Worm (Caenorhabditis elegans) whole organism, L1 larva: Measurements from ENCODE around the gene T04A6.2.

Experiments
- C34B4.2 ChIP-seq: sonication (generic microtip); optimal IDR thresholded peaks from 2 replicates; lab custom pipeline; 2017; ENCODE audit warnings: mild to moderate bottlenecking, missing genetic modification characterization, missing compliant biosample characterization
- F16B12.6 ChIP-seq: fragments of 150-350 bp; optimal IDR thresholded peaks from 2 replicates; lab custom pipeline; 2014; ENCODE audit warnings: missing biosample characterization, missing genetic modification characterization
- aha-1 ChIP-seq: fragments of 150-350 bp; optimal IDR thresholded peaks from 2 replicates; lab custom pipeline; 2014; ENCODE audit warnings: missing biosample characterization, missing genetic modification characterization
- alr-1 ChIP-seq: fragments of 200-800 bp; sonication (Bioruptor generic); optimal IDR thresholded peaks from 2 replicates; lab custom pipeline; 2018; ENCODE audit warnings: borderline replicate concordance, mild to moderate bottlenecking, missing genetic modification characterization, missing compliant biosample characterization
- ama-1 ChIP-seq: fragments of 150-350 bp; optimal IDR thresholded peaks from 2 replicates; lab custom pipeline; 2014
- blmp-1 ChIP-seq: fragments of 150-350 bp; optimal IDR thresholded peaks from 2 replicates; lab custom pipeline; 2014; ENCODE audit warnings: missing biosample characterization, missing genetic modification characterization
- ceh-8 ChIP-seq: fragments of 200-800 bp; sonication (Bioruptor generic); optimal IDR thresholded peaks from 2 replicates; lab custom pipeline; 2018; ENCODE audit warnings: mild to moderate bottlenecking, missing genetic modification characterization, moderate library complexity, missing compliant biosample characterization
- ceh-88 ChIP-seq: fragments of 200-800 bp; sonication (Bioruptor generic); IDR thresholded peaks from 2 replicates; pipeline ENCODE4 v1.3.6; 2022; ENCODE audit warnings: missing genetic modification characterization, missing compliant biosample characterization
- elt-2 ChIP-seq: sonication (generic microtip); optimal IDR thresholded peaks from 2 replicates; lab custom pipeline; 2016; ENCODE audit warnings: missing genetic modification characterization, mild to moderate bottlenecking, inconsistent platforms, missing compliant biosample characterization, missing genetic modification reagents
- elt-3 ChIP-seq, 6 experiments: fragments of 150-350 bp in 1 of 6; sonication (generic microtip); optimal IDR thresholded peaks; 2 replicates each; lab custom pipeline; 2017 to 2018; ENCODE audit warnings: missing biosample characterization in 6 of 6, missing genetic modification characterization in 6 of 6, inconsistent platforms in 1 of 6
- fkh-10 ChIP-seq: sonication (generic microtip); optimal IDR thresholded peaks from 2 replicates; lab custom pipeline; 2017; ENCODE audit warnings: missing biosample characterization, missing genetic modification reagents, missing genetic modification characterization
- fkh-4 ChIP-seq: sonication (generic microtip); optimal IDR thresholded peaks from 2 replicates; lab custom pipeline; 2016; ENCODE audit warnings: missing compliant biosample characterization, missing genetic modification characterization, borderline replicate concordance
- fkh-8 ChIP-seq: sonication (generic microtip); optimal IDR thresholded peaks from 2 replicates; lab custom pipeline; 2016; ENCODE audit warnings: mild to moderate bottlenecking, missing genetic modification characterization, missing compliant biosample characterization
- hlh-17 ChIP-seq: fragments of 200-800 bp; sonication (Bioruptor generic); optimal IDR thresholded peaks from 2 replicates; lab custom pipeline; 2018; ENCODE audit warnings: missing genetic modification characterization, mild to moderate bottlenecking, missing compliant biosample characterization, moderate library complexity, borderline replicate concordance
- hlh-4 ChIP-seq: sonication (generic microtip); optimal IDR thresholded peaks from 2 replicates; lab custom pipeline; 2016; ENCODE audit warnings: mild to moderate bottlenecking, missing genetic modification characterization, missing compliant biosample characterization
- hpl-2 ChIP-seq: fragments of 150-350 bp; optimal IDR thresholded peaks from 2 replicates; lab custom pipeline; 2014; ENCODE audit warnings: missing biosample characterization, missing genetic modification reagents, missing genetic modification characterization
- lin-13 ChIP-seq: fragments of 150-350 bp; optimal IDR thresholded peaks from 2 replicates; lab custom pipeline; 2014; ENCODE audit warnings: missing biosample characterization, missing genetic modification reagents, missing genetic modification characterization
- lin-14 ChIP-seq: fragments of 200-800 bp; sonication (Bioruptor generic); optimal IDR thresholded peaks from 2 replicates; lab custom pipeline; 2018; ENCODE audit warnings: mild to moderate bottlenecking, missing genetic modification characterization, moderate library complexity, missing compliant biosample characterization
- lin-15B ChIP-seq: fragments of 150-350 bp; sonication (generic microtip); optimal IDR thresholded peaks from 3 replicates; lab custom pipeline; 2014; ENCODE audit warnings: missing biosample characterization, missing genetic modification characterization
- mdl-1 ChIP-seq, 2 experiments: fragments of 150-350 bp; optimal IDR thresholded peaks; 2 replicates each; lab custom pipeline; 2014 to 2017; ENCODE audit warnings: missing biosample characterization in 2 of 2, missing genetic modification characterization in 2 of 2, inconsistent platforms in 1 of 2
- mep-1 ChIP-seq: fragments of 150-350 bp; optimal IDR thresholded peaks from 2 replicates; lab custom pipeline; 2014; ENCODE audit warnings: missing biosample characterization, missing genetic modification characterization
- nhr-19 ChIP-seq: fragments of 200-800 bp; sonication (Bioruptor generic); conservative IDR thresholded peaks from 2 replicates; pipeline ENCODE4 v1.3.6; 2022; ENCODE audit warnings: missing genetic modification characterization, missing compliant biosample characterization
- nhr-237 ChIP-seq: fragments of 150-350 bp; optimal IDR thresholded peaks from 2 replicates; lab custom pipeline; 2014; ENCODE audit warnings: missing biosample characterization, missing genetic modification characterization
- nhr-28 ChIP-seq: fragments of 150-350 bp; optimal IDR thresholded peaks from 2 replicates; lab custom pipeline; 2014; ENCODE audit warnings: missing biosample characterization, missing genetic modification characterization
- nhr-71 ChIP-seq: sonication (generic microtip); optimal IDR thresholded peaks from 2 replicates; lab custom pipeline; 2016; ENCODE audit warnings: mild to moderate bottlenecking, missing genetic modification characterization, moderate library complexity, missing compliant biosample characterization
- nhr-76 ChIP-seq: sonication (generic microtip); optimal IDR thresholded peaks from 2 replicates; lab custom pipeline; 2017; ENCODE audit warnings: missing biosample characterization, missing genetic modification characterization
- nhr-77 ChIP-seq: fragments of 150-350 bp; optimal IDR thresholded peaks from 2 replicates; lab custom pipeline; 2014; ENCODE audit warnings: missing biosample characterization, missing genetic modification characterization
- nhr-84 ChIP-seq: sonication (generic microtip); optimal IDR thresholded peaks from 2 replicates; lab custom pipeline; 2017; ENCODE audit warnings: missing biosample characterization, missing genetic modification characterization
- nhr-85 ChIP-seq: sonication (generic microtip); peaks from one replicate; lab custom pipeline; 2016; ENCODE audit warnings: missing genetic modification characterization, inconsistent platforms, missing compliant biosample characterization
- nhr-90 ChIP-seq: sonication (generic microtip); optimal IDR thresholded peaks from 2 replicates; lab custom pipeline; 2016; ENCODE audit warnings: mild to moderate bottlenecking, missing genetic modification characterization, missing compliant biosample characterization; ENCODE audit not compliant: poor library complexity
- pag-3 ChIP-seq: sonication (generic microtip); optimal IDR thresholded peaks from 2 replicates; lab custom pipeline; 2017; ENCODE audit warnings: missing genetic modification characterization, mild to moderate bottlenecking, missing compliant biosample characterization, antibody characterized with exemption, borderline replicate concordance; ENCODE audit not compliant: insufficient read depth
- pax-3 ChIP-seq: fragments of 200-800 bp; sonication (Bioruptor generic); optimal IDR thresholded peaks from 2 replicates; lab custom pipeline; 2018; ENCODE audit warnings: mild to moderate bottlenecking, missing genetic modification characterization, moderate library complexity, missing compliant biosample characterization
- rnt-1 ChIP-seq: sonication (generic microtip); optimal IDR thresholded peaks from 2 replicates; lab custom pipeline; 2016; ENCODE audit warnings: mild to moderate bottlenecking, missing genetic modification characterization, moderate library complexity, missing compliant biosample characterization
- snpc-4 ChIP-seq: fragments of 150-350 bp; optimal IDR thresholded peaks from 2 replicates; lab custom pipeline; 2014; ENCODE audit warnings: missing biosample characterization, missing genetic modification characterization
- snu-23 ChIP-seq: sonication (generic microtip); optimal IDR thresholded peaks from 2 replicates; lab custom pipeline; 2016; ENCODE audit warnings: missing genetic modification characterization, missing compliant biosample characterization
- sup-37 ChIP-seq: fragments of 200-800 bp; sonication (Bioruptor generic); optimal IDR thresholded peaks from 2 replicates; lab custom pipeline; 2018; ENCODE audit warnings: mild to moderate bottlenecking, missing genetic modification characterization, missing compliant biosample characterization
- tbx-2 ChIP-seq: sonication (generic microtip); optimal IDR thresholded peaks from 2 replicates; lab custom pipeline; 2016; ENCODE audit warnings: missing genetic modification characterization, missing compliant biosample characterization
- unc-130 ChIP-seq: fragments of 150-350 bp; optimal IDR thresholded peaks from 2 replicates; lab custom pipeline; 2017; ENCODE audit warnings: missing biosample characterization, missing genetic modification characterization, inconsistent platforms
- unc-62 ChIP-seq: fragments of 150-350 bp; optimal IDR thresholded peaks from 2 replicates; lab custom pipeline; 2014; ENCODE audit warnings: missing biosample characterization, missing genetic modification reagents, missing genetic modification characterization
- unc-86 ChIP-seq: sonication (generic microtip); optimal IDR thresholded peaks from 2 replicates; lab custom pipeline; 2016; ENCODE audit warnings: missing genetic modification characterization, missing compliant biosample characterization
- unc-98 ChIP-seq: fragments of 200-800 bp; sonication (Bioruptor generic); IDR thresholded peaks from 2 replicates; pipeline ENCODE4 v1.3.6; 2022; ENCODE audit warnings: missing genetic modification characterization, missing compliant biosample characterization
- vab-15 ChIP-seq: sonication (generic microtip); optimal IDR thresholded peaks from 2 replicates; lab custom pipeline; 2017; ENCODE audit warnings: missing genotype, mild to moderate bottlenecking, missing genetic modification characterization, missing compliant biosample characterization
- zag-1 ChIP-seq: fragments of 150-350 bp; optimal IDR thresholded peaks from 2 replicates; lab custom pipeline; 2014; ENCODE audit warnings: missing biosample characterization, missing genetic modification characterization
- ztf-11 ChIP-seq, 2 experiments: sonication (generic microtip); optimal IDR thresholded peaks; 2 replicates each; lab custom pipeline; 2016 to 2017; ENCODE audit warnings: missing genetic modification characterization in 2 of 2, missing biosample characterization in 1 of 2, missing compliant biosample characterization in 1 of 2

The T04A6.2 gene

ce11 chrIII:7614530-7614929, at the start of gene T04A6.2:
Gene T04A6.2 (plus strand): TSS chrIII:7614830.
- no peak for TF ChIP-seq aha-1
- TF ChIP-seq vab-15 (tag; lab: Kevin White, UChicago): no peak
- TF ChIP-seq mep-1 (tag; lab: Kevin White, UChicago): no peak
- no peak for TF ChIP-seq nhr-28 (tag; lab: Kevin White, UChicago)
- no peak for TF ChIP-seq snpc-4 (tag; lab: Kevin White, UChicago)
- TF ChIP-seq mdl-1 (tag; optimal IDR thresholded peaks at IDR 0.05; lab: Kevin White, UChicago): no peak
- TF ChIP-seq fkh-10 (GFP tag; lab: Kevin White, UChicago): no peak
- TF ChIP-seq unc-98 (GFP tag; lab: Robert Waterston, UW): no peak
- TF ChIP-seq unc-130: no peak
- no peak for TF ChIP-seq fkh-4 (tag; lab: Kevin White, UChicago)
- TF ChIP-seq elt-3 (tag; optimal IDR thresholded peaks at IDR 0.05; lab: Kevin White, UChicago): no peak
- TF ChIP-seq lin-13 (GFP tag; lab: Kevin White, UChicago): no peak
- no peak for TF ChIP-seq sup-37 (GFP tag; lab: Kevin White, UChicago)
- no peak for TF ChIP-seq hlh-4 (tag; lab: Kevin White, UChicago)

- TF ChIP-seq blmp-1: no peak
- no peak for TF ChIP-seq unc-98 (GFP tag; lab: Robert Waterston, UW)
Measured at ce11 chrIII:7565247-7565646, 49.4 kb upstream of the T04A6.2 start, which contains the start of gene ttr-8. Gene ttr-8 (minus strand): TSS chrIII:7565347.

ce11 chrIII:7566098-7566497, 48.5 kb upstream of the T04A6.2 start, which contains the start of gene ttr-32:
Gene ttr-32 (plus strand): TSS chrIII:7566411.
- no peak for TF ChIP-seq ceh-8
- peak; percentile 28 for TF ChIP-seq lin-14 (GFP tag; lab: Kevin White, UChicago)
- TF ChIP-seq nhr-85 (tag; lab: Kevin White, UChicago): peak; percentile 60
- TF ChIP-seq elt-3 (tag; optimal IDR thresholded peaks at IDR 0.05; lab: Kevin White, UChicago): peak in 2 of 6 experiments; percentile 28 to 60
- TF ChIP-seq pag-3 (tag; lab: Kevin White, UChicago): peak; percentile 6

- TF ChIP-seq lin-15B (peak; percentile 31), alr-1 (tag; lab: Kevin White, UChicago) (no peak), hlh-4 (tag; lab: Kevin White, UChicago) (no peak), nhr-77 (tag; lab: Kevin White, UChicago) (peak; percentile 73), nhr-19 (GFP tag; lab: Robert Waterston, UW) (peak; percentile 73), ztf-11 (tag; optimal IDR thresholded peaks at IDR 0.05; lab: Kevin White, UChicago) (peak in 1 of 2 experiments; percentile 9), mep-1 (tag; lab: Kevin White, UChicago) (peak; percentile 84), elt-2 (tag; lab: Kevin White, UChicago) (peak; percentile 39), snu-23 (GFP tag; lab: Kevin White, UChicago) (peak; percentile 82), mdl-1 (tag; optimal IDR thresholded peaks at IDR 0.05; lab: Kevin White, UChicago) (peak in 1 of 2 experiments; percentile 89), ceh-88 (GFP tag; lab: Robert Waterston, UW) (no peak), unc-86 (peak; percentile 73), nhr-71 (peak; percentile 89), hpl-2 (no peak), nhr-84 (tag; lab: Kevin White, UChicago) (no peak), hlh-17 (GFP tag; lab: Kevin White, UChicago) (no peak), unc-62 (GFP tag; lab: Kevin White, UChicago) (no peak), fkh-8 (peak; percentile 87), zag-1 (tag; lab: Kevin White, UChicago) (no peak), blmp-1 (peak; percentile 58), aha-1 (no peak), rnt-1 (tag; lab: Kevin White, UChicago) (peak; percentile 76), sup-37 (GFP tag; lab: Kevin White, UChicago) (no peak), pax-3 (tag; lab: Kevin White, UChicago) (peak; percentile 48), nhr-90 (peak; percentile 59), nhr-237 (tag; lab: Kevin White, UChicago) (peak; percentile 67), vab-15 (tag; lab: Kevin White, UChicago) (no peak), C34B4.2 (no peak), F16B12.6 (tag; lab: Kevin White, UChicago) (peak; percentile 57), lin-13 (GFP tag; lab: Kevin White, UChicago) (peak; percentile 36), tbx-2 (tag; lab: Kevin White, UChicago) (peak; percentile 77), nhr-76 (tag; lab: Kevin White, UChicago) (no peak), ama-1 (lab: Kevin White, UChicago) (no peak)
Measured at ce11 chrIII:7570083-7570695, 44.4 kb upstream of the T04A6.2 start, which contains the start of gene R13A5.7. Gene R13A5.7 (minus strand): TSS chrIII:7570133.
